Fruit fly (Drosophila melanogaster) whole organism, pupa: Measurements from ENCODE around the gene CG43156.

Source experiments
- CG10348 ChIP-seq: fragments of 200-800 bp; sonication (Bioruptor generic); IDR thresholded peaks from 2 replicates; pipeline ENCODE4 v1.3.6; 2022; ENCODE audit warnings: missing biosample characterization, missing genetic modification characterization
- CG12605 ChIP-seq: fragments of 200-800 bp; sonication (Bioruptor generic); IDR thresholded peaks from 2 replicates; pipeline ENCODE4 v1.3.6; 2022; ENCODE audit warnings: missing biosample characterization, missing genetic modification characterization
- CG13204 ChIP-seq: fragments of 200-800 bp; sonication (Bioruptor generic); optimal IDR thresholded peaks from 2 replicates; lab custom pipeline; 2018; ENCODE audit warnings: missing biosample characterization, mild to moderate bottlenecking, missing genetic modification characterization, moderate library complexity
- CG14655 ChIP-seq: fragments of 200-800 bp; sonication (Bioruptor generic); optimal IDR thresholded peaks from 3 replicates; lab custom pipeline; 2017; ENCODE audit warnings: mild to moderate bottlenecking, missing biosample characterization, missing genetic modification reagents, missing genetic modification characterization
- CG15710 ChIP-seq: fragments of 200-800 bp; sonication (Bioruptor generic); optimal IDR thresholded peaks from 2 replicates; lab custom pipeline; 2018; ENCODE audit warnings: missing biosample characterization, mild to moderate bottlenecking, missing genetic modification characterization, moderate library complexity
- CG17806 ChIP-seq: fragments of 200-800 bp; sonication (Bioruptor generic); optimal IDR thresholded peaks from 2 replicates; lab custom pipeline; 2018; ENCODE audit warnings: missing biosample characterization, mild to moderate bottlenecking, missing genetic modification characterization, moderate library complexity
- CG32121 ChIP-seq: fragments of 200-800 bp; sonication (Bioruptor generic); IDR thresholded peaks from 2 replicates; pipeline ENCODE4 v1.3.6; 2022; ENCODE audit warnings: missing biosample characterization, missing genetic modification characterization
- CG34367 ChIP-seq: fragments of 200-800 bp; sonication (Bioruptor generic); optimal IDR thresholded peaks from 2 replicates; lab custom pipeline; 2018; ENCODE audit warnings: missing biosample characterization, mild to moderate bottlenecking, missing genetic modification characterization
- CG4496 ChIP-seq: fragments of 200-800 bp; sonication (Bioruptor generic); IDR thresholded peaks from 3 replicates; pipeline ENCODE4 v1.3.6; 2022; ENCODE audit warnings: missing biosample characterization, missing genetic modification characterization
- CG8159 ChIP-seq: fragments of 200-800 bp; sonication (Bioruptor generic); optimal IDR thresholded peaks from 3 replicates; lab custom pipeline; 2018; ENCODE audit warnings: missing biosample characterization, mild to moderate bottlenecking, missing genetic modification characterization, moderate library complexity
- CG8301 ChIP-seq: fragments of 200-800 bp; sonication (Bioruptor generic); optimal IDR thresholded peaks from 2 replicates; lab custom pipeline; 2018; ENCODE audit warnings: missing biosample characterization, mild to moderate bottlenecking, missing genetic modification characterization
- CG9948 ChIP-seq: fragments of 200-800 bp; sonication (Bioruptor generic); optimal IDR thresholded peaks from 2 replicates; lab custom pipeline; 2018; ENCODE audit warnings: missing biosample characterization, mild to moderate bottlenecking, missing genetic modification characterization, moderate library complexity
- D1 ChIP-seq: fragments of 200-800 bp; sonication (Bioruptor generic); optimal IDR thresholded peaks from 2 replicates; lab custom pipeline; 2018; ENCODE audit warnings: missing biosample characterization, mild to moderate bottlenecking, missing genetic modification characterization, moderate library complexity
- EcR ChIP-seq: fragments of 200-800 bp; sonication (Bioruptor generic); optimal IDR thresholded peaks from 3 replicates; lab custom pipeline; 2019; ENCODE audit warnings: missing biosample characterization, missing genetic modification characterization, mild to moderate bottlenecking, moderate library complexity, missing genetic modification reagents
- Ets98B ChIP-seq: fragments of 200-800 bp; sonication (Bioruptor generic); IDR thresholded peaks from 2 replicates; pipeline ENCODE4 v1.3.6; 2022; ENCODE audit warnings: missing biosample characterization, missing genetic modification characterization
- Pif1A ChIP-seq: fragments of 200-800 bp; sonication (Bioruptor generic); optimal IDR thresholded peaks from 3 replicates; lab custom pipeline; 2016; ENCODE audit warnings: missing biosample characterization, missing genetic modification characterization
- Pif1B ChIP-seq: fragments of 200-800 bp; sonication (Bioruptor generic); optimal IDR thresholded peaks from 3 replicates; lab custom pipeline; 2016; ENCODE audit warnings: missing biosample characterization, missing genetic modification characterization
- Snoo ChIP-seq: fragments of 200-800 bp; sonication (Bioruptor generic); optimal IDR thresholded peaks from 3 replicates; lab custom pipeline; 2017; ENCODE audit warnings: missing biosample characterization, mild to moderate bottlenecking, missing genetic modification characterization, inconsistent platforms
- fd96Ca ChIP-seq: fragments of 200-800 bp; sonication (Bioruptor generic); IDR thresholded peaks from 3 replicates; pipeline ENCODE4 v1.3.6; 2022; ENCODE audit warnings: missing biosample characterization, missing genetic modification characterization
- gl ChIP-seq: fragments of 200-800 bp; sonication (Bioruptor generic); optimal IDR thresholded peaks from 2 replicates; lab custom pipeline; 2018; ENCODE audit warnings: missing biosample characterization, mild to moderate bottlenecking, missing genetic modification characterization
- rn ChIP-seq: fragments of 200-800 bp; sonication (Bioruptor generic); IDR thresholded peaks from 2 replicates; pipeline ENCODE4 v1.3.6; 2022; ENCODE audit warnings: missing biosample characterization, missing genetic modification characterization

Gene CG43156

dm6 chrX:11906818-11907281, at the start of gene CG43156:
TSS of gene CG43156 (minus strand) at chrX:11906868.
- TF ChIP-seq CG32121 (no peak), D1 (tag; lab: Kevin White, UChicago) (no peak), CG8159 (tag; lab: Kevin White, UChicago) (no peak), fd96Ca (no peak), CG12605 (GFP tag; lab: Robert Waterston, UW) (no peak), CG9948 (tag; lab: Kevin White, UChicago) (no peak), CG4496 (no peak), CG10348 (no peak), CG13204 (GFP tag; lab: Kevin White, UChicago) (no peak), CG34367 (tag; lab: Kevin White, UChicago) (no peak), CG8301 (tag; lab: Kevin White, UChicago) (no peak), CG14655 (GFP tag; lab: Kevin White, UChicago) (no peak)

DNA sequence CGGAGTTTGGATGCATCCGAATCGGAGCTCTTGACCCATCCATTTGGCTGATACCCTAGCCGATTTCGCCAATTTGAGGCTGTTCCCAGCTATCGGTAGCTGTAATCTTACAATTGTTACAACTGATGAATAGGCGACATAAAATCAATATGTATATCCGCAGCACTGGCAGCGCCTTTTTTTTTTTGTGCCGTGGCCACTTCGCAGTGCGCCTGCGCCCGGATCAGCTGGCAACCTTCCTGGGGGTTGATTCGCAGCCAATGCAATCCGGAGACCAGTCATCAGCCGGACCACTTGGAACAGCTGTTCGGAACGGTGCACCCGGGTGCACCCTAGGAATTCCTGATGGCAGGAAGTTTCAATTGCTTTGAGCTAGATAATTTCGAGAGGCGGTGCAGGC, 24.1 kb upstream of the CG43156 start, which contains the start of gene Pdzd8:
Gene Pdzd8, minus strand, starts transcription at position 125 of the 400 bp plus-strand sequence.
- TF ChIP-seq CG15710 (tag; lab: Kevin White, UChicago) (no peak), CG4496 (no peak), CG10348 (no peak), CG17806 (tag; lab: Kevin White, UChicago) (no peak), CG14655 (GFP tag; lab: Kevin White, UChicago) (no peak), CG12605 (GFP tag; lab: Robert Waterston, UW) (no peak), Ets98B (GFP tag; lab: Robert Waterston, UW) (no peak), CG8301 (tag; lab: Kevin White, UChicago) (no peak), CG34367 (tag; lab: Kevin White, UChicago) (no peak), gl (no peak), CG13204 (GFP tag; lab: Kevin White, UChicago) (no peak), fd96Ca (no peak), CG32121 (no peak), CG8159 (tag; lab: Kevin White, UChicago) (no peak), EcR (GFP tag; lab: Kevin White, UChicago) (no peak)

DNA sequence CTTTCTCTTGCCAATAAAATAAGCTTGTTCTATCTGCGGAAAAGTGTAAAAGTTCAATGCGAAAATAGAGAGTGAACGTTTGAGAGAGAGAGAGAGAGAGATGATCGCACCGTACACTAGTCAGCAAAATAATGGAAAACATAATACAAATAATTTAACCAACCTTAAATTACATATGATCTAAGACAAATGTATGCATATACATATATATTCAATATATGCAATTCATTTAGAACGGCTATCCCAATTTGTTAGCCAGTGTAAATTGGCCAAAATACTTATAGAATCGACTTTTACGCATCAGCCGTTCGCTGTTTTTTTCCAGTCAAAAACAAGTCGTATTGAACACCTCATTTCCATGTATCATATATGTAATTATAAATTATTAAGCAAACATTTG, 18.5 kb upstream of the CG43156 start:
- no peak for TF ChIP-seq CG17806 (tag; lab: Kevin White, UChicago)
- TF ChIP-seq CG32121, result peak; percentile 65
- TF ChIP-seq D1 (tag; lab: Kevin White, UChicago), result no peak
- TF ChIP-seq Snoo (tag; lab: Kevin White, UChicago), result peak; percentile 72
- TF ChIP-seq CG12605 (GFP tag; lab: Robert Waterston, UW), result peak; percentile 75; the same call in 1 of the 2 replicates
- TF ChIP-seq Pif1A, result peak; percentile 3
- TF ChIP-seq CG14655 (GFP tag; lab: Kevin White, UChicago), result peak; percentile 48
- TF ChIP-seq Pif1B, result peak; percentile 5
- no peak for TF ChIP-seq CG10348
- peak; percentile 84 for TF ChIP-seq Ets98B (GFP tag; lab: Robert Waterston, UW)
- TF ChIP-seq CG8159 (tag; lab: Kevin White, UChicago), result peak; percentile 1
- peak; percentile 47 for TF ChIP-seq CG8301 (tag; lab: Kevin White, UChicago)
- TF ChIP-seq rn (GFP tag; lab: Robert Waterston, UW), result peak; percentile 65; the same call in 1 of the 2 replicates
- no peak for TF ChIP-seq CG15710 (tag; lab: Kevin White, UChicago)
- peak; percentile 91 for TF ChIP-seq CG4496

DNA sequence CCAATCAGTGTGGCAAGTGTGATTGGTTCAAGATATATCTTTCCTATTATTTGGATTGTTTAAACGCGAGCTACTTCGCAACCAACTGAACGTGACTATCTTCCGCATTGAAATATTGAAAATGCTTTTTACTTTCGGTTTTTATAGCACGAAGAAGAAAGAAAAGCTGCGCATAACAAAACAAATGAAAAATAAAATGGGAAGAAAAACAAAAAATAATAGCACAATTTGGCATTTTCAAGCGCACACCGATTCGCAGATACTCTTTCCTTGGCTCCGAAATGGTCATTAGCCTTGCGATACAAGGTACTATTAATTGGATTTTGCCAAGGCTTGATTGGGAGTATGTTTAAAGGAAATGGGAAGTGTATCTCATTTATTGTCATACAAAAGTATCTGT, 17.9 kb upstream of the CG43156 start, which contains the start of gene Sclp:
Gene Sclp, minus strand, starts transcription at position 101 of the 400 bp plus-strand sequence.
- TF ChIP-seq Pif1A (no peak), CG14655 (GFP tag; lab: Kevin White, UChicago) (peak; percentile 25), CG8301 (tag; lab: Kevin White, UChicago) (peak; percentile 2)

dm6 chrX:11923698-11924097, 17.0 kb upstream of the CG43156 start:
- TF ChIP-seq EcR (GFP tag; lab: Kevin White, UChicago) (no peak), CG13204 (GFP tag; lab: Kevin White, UChicago) (no peak), CG12605 (GFP tag; lab: Robert Waterston, UW) (no peak), CG4496 (no peak)

DNA sequence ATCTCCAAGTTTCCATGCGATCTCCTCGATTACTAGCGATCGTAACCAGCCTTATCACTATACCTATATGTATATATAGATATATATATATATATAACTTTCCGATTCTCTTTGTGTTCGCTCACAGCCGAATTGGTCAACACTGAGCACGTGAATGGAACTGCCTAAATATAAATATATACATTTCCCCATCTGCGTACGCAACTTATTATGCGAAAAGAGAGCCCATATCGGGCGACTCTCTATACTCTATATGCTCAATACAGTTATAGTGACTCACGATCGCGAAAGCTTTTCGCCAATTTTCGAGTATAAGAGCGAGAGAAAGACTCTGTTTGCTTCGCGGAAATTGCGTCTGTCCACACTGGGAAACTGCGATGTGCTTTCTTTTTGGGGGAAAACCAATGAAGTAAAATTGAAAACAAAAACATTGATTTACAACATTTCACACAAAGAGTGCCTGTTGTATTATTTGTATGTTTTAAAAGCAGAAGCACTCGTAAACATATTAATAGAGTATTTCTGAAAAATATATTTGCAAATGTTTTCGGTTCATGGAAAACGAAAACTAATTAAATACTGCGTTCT, 16.1 kb upstream of the CG43156 start:
- no peak for TF ChIP-seq CG15710 (tag; lab: Kevin White, UChicago)
- no peak for TF ChIP-seq CG8301 (tag; lab: Kevin White, UChicago)
- TF ChIP-seq CG10348, result no peak
- no peak for TF ChIP-seq CG17806 (tag; lab: Kevin White, UChicago)
- no peak for TF ChIP-seq Pif1A
- no peak for TF ChIP-seq CG32121
- TF ChIP-seq CG34367 (tag; lab: Kevin White, UChicago), result no peak
- no peak for TF ChIP-seq CG9948 (tag; lab: Kevin White, UChicago)
- TF ChIP-seq Pif1B, result peak; percentile 27
- TF ChIP-seq CG12605 (GFP tag; lab: Robert Waterston, UW), result no peak
- no peak for TF ChIP-seq CG8159 (tag; lab: Kevin White, UChicago)
- 0 out of 3 replicates have a peak, but pooled peaks have one; percentile 23 for TF ChIP-seq CG4496
- TF ChIP-seq CG13204 (GFP tag; lab: Kevin White, UChicago), result no peak
- TF ChIP-seq EcR (GFP tag; lab: Kevin White, UChicago), result no peak
- TF ChIP-seq Snoo (tag; lab: Kevin White, UChicago), result no peak
- TF ChIP-seq Ets98B (GFP tag; lab: Robert Waterston, UW), result peak; percentile 9; the same call in 1 of the 2 replicates
- no peak for TF ChIP-seq D1 (tag; lab: Kevin White, UChicago)
- no peak for TF ChIP-seq CG14655 (GFP tag; lab: Kevin White, UChicago)
- no peak for TF ChIP-seq fd96Ca
